Fruit fly (Drosophila melanogaster): ENCODE measurements around the gene CG11911.

CG11911 gene

dm6 chr2L:285596-286023 is 35.4 kb downstream of the CG11911 start (continued):
- TF ChIP-seq CG11696 (GFP tag; IDR thresholded peaks at IDR 0.05) (no peak), gfzf (GFP tag; optimal IDR thresholded peaks at IDR 0.05) (peak; percentile 85), CG33557 (GFP tag; optimal IDR thresholded peaks at IDR 0.05) (no peak), az2 (GFP tag; optimal IDR thresholded peaks at IDR 0.05) (peak; percentile 42), sr (GFP tag; IDR thresholded peaks at IDR 0.05) (peak; percentile 31; the same call in 1 of the 3 replicates), cad (GFP tag; optimal IDR thresholded peaks at IDR 0.05) (no peak), sima (GFP tag; optimal IDR thresholded peaks at IDR 0.05) (no peak), Camta (GFP tag; optimal IDR thresholded peaks at IDR 0.05) (no peak), Sox100B (GFP tag; optimal IDR thresholded peaks at IDR 0.05) (peak; percentile 30), al (GFP tag; IDR thresholded peaks at IDR 0.05) (0 out of 2 replicates have a peak, but pooled peaks have one; percentile 33), CG17186 (GFP tag; optimal IDR thresholded peaks at IDR 0.05) (peak; percentile 17), CG3838 (GFP tag; optimal IDR thresholded peaks at IDR 0.05) (no peak), nmo (GFP tag; optimal IDR thresholded peaks at IDR 0.05) (peak; percentile 46), Bdp1 (GFP tag; optimal IDR thresholded peaks at IDR 0.05) (peak; percentile 38), zfh2 (GFP tag; optimal IDR thresholded peaks at IDR 0.05) (peak; percentile 47), CG2875 (GFP tag; optimal IDR thresholded peaks at IDR 0.05) (peak; percentile 28), Antp (GFP tag; optimal IDR thresholded peaks at IDR 0.05) (peak; percentile 45), CG12299 (tag; optimal IDR thresholded peaks at IDR 0.05) (peak; percentile 28), salm (tag; optimal IDR thresholded peaks at IDR 0.05) (no peak), Lhr (GFP tag; optimal IDR thresholded peaks at IDR 0.05) (peak; percentile 50), CG4707 (GFP tag; optimal IDR thresholded peaks at IDR 0.05) (peak; percentile 48), jigr1 (GFP tag; IDR thresholded peaks at IDR 0.05) (no peak), Opbp (GFP tag; IDR thresholded peaks at IDR 0.05; ENCODE audit: partially characterized antibody) (peak; percentile 64; the same call in 2 of the 3 replicates), sim (GFP tag; IDR thresholded peaks at IDR 0.05) (no peak; the same call in 1 of the 2 replicates), zen (tag; optimal IDR thresholded peaks at IDR 0.05) (peak; percentile 12), CG9215 (GFP tag; IDR thresholded peaks at IDR 0.05) (no peak), CG13424 (tag; optimal IDR thresholded peaks at IDR 0.05) (peak; percentile 63), CG2889 (GFP tag; IDR thresholded peaks at IDR 0.05) (no peak), Mad (GFP tag; optimal IDR thresholded peaks at IDR 0.05) (peak; percentile 33), CG4820 (GFP tag; optimal IDR thresholded peaks at IDR 0.05) (peak; percentile 3), ERR (GFP tag; optimal IDR thresholded peaks at IDR 0.05) (no peak), CG15269 (tag; optimal IDR thresholded peaks at IDR 0.05) (peak; percentile 61), pita (GFP tag; optimal IDR thresholded peaks at IDR 0.05) (no peak), ranshi (GFP tag; IDR thresholded peaks at IDR 0.05) (peak; percentile 39; the same call in 1 of the 2 replicates), B-H2 (GFP tag; optimal IDR thresholded peaks at IDR 0.05) (peak; percentile 26), trh (GFP tag; optimal IDR thresholded peaks at IDR 0.05) (no peak), CG14667 (GFP tag; IDR thresholded peaks at IDR 0.05) (no peak), CG14860 (GFP tag; IDR thresholded peaks at IDR 0.05; ENCODE audit: partially characterized antibody) (no peak), Rfx (GFP tag; IDR thresholded peaks at IDR 0.05) (peak; percentile 75), D (optimal IDR thresholded peaks at IDR 0.05) (no peak), D (GFP tag; optimal IDR thresholded peaks at IDR 0.05) (peak; percentile 12), BEAF-32 (GFP tag; optimal IDR thresholded peaks at IDR 0.05) (peak; percentile 31), CG11504 (tag; optimal IDR thresholded peaks at IDR 0.05) (peak; percentile 70), CG10274 (GFP tag; optimal IDR thresholded peaks at IDR 0.05) (no peak), CG1647 (GFP tag; optimal IDR thresholded peaks at IDR 0.05) (no peak), psq (GFP tag; optimal IDR thresholded peaks at IDR 0.05) (no peak), fd96Cb (tag; optimal IDR thresholded peaks at IDR 0.05) (peak; percentile 22), wek (GFP tag; optimal IDR thresholded peaks at IDR 0.05) (no peak), Atf-2 (GFP tag; optimal IDR thresholded peaks at IDR 0.05) (peak; percentile 8), CG17912 (GFP tag; optimal IDR thresholded peaks at IDR 0.05) (peak; percentile 53), CG7839 (tag; optimal IDR thresholded peaks at IDR 0.05) (peak; percentile 53)
